Worm (Caenorhabditis elegans) whole organism, mixed stage, embryonic: ENCODE measurements around the gene nlp-78.

Source experiments
- drap-1 ChIP-seq: fragments of 200-800 bp; sonication (Bioruptor generic); optimal IDR thresholded peaks from 3 replicates; lab custom pipeline; 2018; ENCODE audit warnings: mild to moderate bottlenecking, missing genetic modification characterization, missing compliant biosample characterization
- lin-13 ChIP-seq: fragments of 150-350 bp; optimal IDR thresholded peaks from 2 replicates; lab custom pipeline; 2014; ENCODE audit warnings: missing biosample characterization, missing genetic modification characterization
- mab-5 ChIP-seq: fragments of 150-350 bp; optimal IDR thresholded peaks from 2 replicates; lab custom pipeline; 2014; ENCODE audit warnings: missing biosample characterization, missing genetic modification characterization
- sem-2 ChIP-seq: fragments of 200-800 bp; sonication (Bioruptor generic); optimal IDR thresholded peaks from 2 replicates; lab custom pipeline; 2018; ENCODE audit warnings: mild to moderate bottlenecking, missing genetic modification characterization, missing compliant biosample characterization
- snpc-4 ChIP-seq: fragments of 150-350 bp; optimal IDR thresholded peaks from 2 replicates; lab custom pipeline; 2014; ENCODE audit warnings: missing biosample characterization, missing genetic modification characterization
- unc-62 ChIP-seq: fragments of 150-350 bp; optimal IDR thresholded peaks from 2 replicates; lab custom pipeline; 2014; ENCODE audit warnings: missing biosample characterization, missing genetic modification reagents, missing genetic modification characterization

- TF ChIP-seq unc-62 (GFP tag; lab: Kevin White, UChicago) (no peak), drap-1 (GFP tag; lab: Kevin White, UChicago) (no peak), snpc-4 (tag; lab: Kevin White, UChicago) (no peak), mab-5 (no peak), lin-13 (tag; lab: Kevin White, UChicago) (no peak), sem-2 (GFP tag; lab: Kevin White, UChicago) (no peak)
Observed at ce11 chrII:9132338-9132737, 3.6 kb upstream of the nlp-78 start.
